Fruit fly (Drosophila melanogaster): Measurements from ENCODE around the gene kek4.

The kek4 gene

DNA sequence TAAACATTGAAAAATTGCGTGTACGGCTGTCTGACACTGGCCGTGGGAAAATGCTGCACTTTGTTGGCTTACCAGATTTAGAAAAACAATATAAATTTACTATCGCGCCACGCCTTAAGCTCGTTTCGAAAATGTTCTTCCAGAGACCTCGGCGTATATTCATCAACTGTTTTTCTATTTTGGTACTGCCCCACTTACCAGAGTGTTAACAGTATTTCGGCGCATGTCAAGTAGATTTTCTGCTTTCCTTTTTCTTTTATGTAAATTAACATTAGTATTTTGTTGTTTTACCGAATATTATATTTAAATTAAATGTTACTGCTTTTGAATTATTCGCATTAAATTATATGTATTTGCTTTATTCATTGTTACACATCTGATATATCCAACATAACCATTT, at the start of gene kek4:
TSS of gene kek4 (minus strand) at position 341 of the 400 bp plus-strand sequence.
- no peak for TF ChIP-seq spab (GFP tag; optimal IDR thresholded peaks at IDR 0.05)
- TF ChIP-seq CG8119 (GFP tag; IDR thresholded peaks at IDR 0.05), result no peak
- TF ChIP-seq dsx (GFP tag; optimal IDR thresholded peaks at IDR 0.05; ENCODE audit: poor library complexity, severe bottlenecking), result no peak
- no peak for TF ChIP-seq CG11762 (GFP tag; optimal IDR thresholded peaks at IDR 0.05; ENCODE audit: insufficient read depth)
- no peak for TF ChIP-seq CG8319 (GFP tag; optimal IDR thresholded peaks at IDR 0.05)
- TF ChIP-seq CG8632 (GFP tag; optimal IDR thresholded peaks at IDR 0.05), result no peak

DNA sequence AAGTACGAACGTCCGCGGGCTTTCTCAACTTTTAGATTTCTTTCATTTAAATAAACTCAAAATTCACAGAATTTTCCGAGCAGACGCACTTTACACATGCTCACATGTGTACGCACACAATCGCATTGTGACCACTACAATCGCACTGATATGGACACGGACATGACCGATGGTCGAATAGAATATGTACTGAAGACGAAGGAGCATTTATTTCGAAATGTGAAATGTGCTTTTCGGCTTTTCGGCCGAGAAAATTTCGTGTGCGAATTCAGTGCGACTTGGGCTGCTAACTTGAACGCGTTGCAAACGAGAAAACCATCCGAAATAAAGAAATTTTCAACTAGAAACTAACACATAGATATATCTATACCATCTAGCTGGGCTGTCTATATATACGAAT, 45.6 kb upstream of the kek4 start, which contains the start of gene CG44085:
TSS of gene CG44085 (plus strand) at position 269 of the 400 bp plus-strand sequence.
- TF ChIP-seq lz (GFP tag; optimal IDR thresholded peaks at IDR 0.05) (no peak), achi (GFP tag; optimal IDR thresholded peaks at IDR 0.05) (no peak), CG6163 (GFP tag; IDR thresholded peaks at IDR 0.05) (no peak), Lpt (GFP tag; optimal IDR thresholded peaks at IDR 0.05) (no peak), CG6792 (GFP tag; optimal IDR thresholded peaks at IDR 0.05) (no peak), CG8119 (GFP tag; IDR thresholded peaks at IDR 0.05) (no peak), Ets96B (tag; optimal IDR thresholded peaks at IDR 0.05) (no peak), CG8319 (GFP tag; optimal IDR thresholded peaks at IDR 0.05) (no peak), CG16779 (tag; optimal IDR thresholded peaks at IDR 0.05) (no peak), topi (GFP tag; optimal IDR thresholded peaks at IDR 0.05) (no peak), CG6808 (GFP tag; optimal IDR thresholded peaks at IDR 0.05) (no peak), eg (GFP tag; IDR thresholded peaks at IDR 0.05) (no peak), Sox14 (GFP tag; optimal IDR thresholded peaks at IDR 0.05) (no peak), CG11902 (GFP tag; optimal IDR thresholded peaks at IDR 0.05) (no peak), Eip78C (GFP tag) (no peak), CG10631 (GFP tag; optimal IDR thresholded peaks at IDR 0.05) (no peak)

DNA sequence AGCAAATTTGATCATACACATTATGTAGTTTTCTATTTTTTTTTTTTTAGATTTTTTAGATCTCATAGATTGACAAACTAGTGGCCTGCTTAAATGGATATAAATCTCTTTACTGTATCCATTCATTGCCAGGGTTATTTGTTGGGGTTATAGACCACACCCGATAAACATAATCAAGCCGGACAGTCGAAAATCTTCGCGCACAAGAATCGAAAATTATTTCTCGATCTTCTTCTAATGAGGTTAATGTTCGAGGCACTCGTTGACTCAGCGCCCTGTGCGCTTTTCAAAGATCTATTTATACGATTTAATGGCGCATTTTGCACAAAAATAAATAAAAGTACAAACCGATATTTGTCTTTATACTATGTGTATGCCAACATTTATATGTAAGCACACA, 44.5 kb upstream of the kek4 start, which contains the start of gene CG31730:
TSS of gene CG31730 (minus strand) at position 101 of the 400 bp plus-strand sequence.
- TF ChIP-seq eg (GFP tag; IDR thresholded peaks at IDR 0.05), result no peak
- TF ChIP-seq fkh (GFP tag; optimal IDR thresholded peaks at IDR 0.05), result no peak
- no peak for TF ChIP-seq Gug (GFP tag; IDR thresholded peaks at IDR 0.05)
- no peak for TF ChIP-seq topi (GFP tag; optimal IDR thresholded peaks at IDR 0.05)
- TF ChIP-seq CG10669 (GFP tag; optimal IDR thresholded peaks at IDR 0.05), result no peak
- no peak for TF ChIP-seq Smox (GFP tag; optimal IDR thresholded peaks at IDR 0.05)
- no peak for TF ChIP-seq Hr39 (GFP tag; optimal IDR thresholded peaks at IDR 0.05)

DNA sequence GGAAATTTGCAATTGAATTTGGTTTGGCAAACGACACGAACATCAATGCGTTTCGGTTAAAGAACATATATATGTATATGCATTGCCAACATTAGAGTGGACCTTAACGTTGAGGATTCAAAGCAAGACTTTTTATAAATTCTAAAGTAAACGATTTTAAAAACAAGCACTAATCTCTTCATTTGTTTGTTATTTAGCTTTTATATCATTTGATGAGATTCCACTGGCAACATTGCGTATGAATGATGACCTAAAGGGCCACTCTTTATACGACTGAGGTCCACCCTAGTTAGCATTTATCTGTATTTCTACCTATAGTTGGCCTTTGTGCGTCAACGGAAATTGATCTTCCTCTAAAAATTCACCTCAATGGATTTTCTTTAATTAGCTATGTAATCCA, 43.6 kb upstream of the kek4 start:
- TF ChIP-seq cyc (GFP tag; optimal IDR thresholded peaks at IDR 0.05) (no peak), topi (GFP tag; optimal IDR thresholded peaks at IDR 0.05) (no peak), Blimp-1 (GFP tag; optimal IDR thresholded peaks at IDR 0.05) (no peak), CG31627 (GFP tag; optimal IDR thresholded peaks at IDR 0.05) (no peak), CG10631 (GFP tag; optimal IDR thresholded peaks at IDR 0.05) (peak; percentile 21), CG6808 (GFP tag; optimal IDR thresholded peaks at IDR 0.05) (no peak), CG11902 (GFP tag; optimal IDR thresholded peaks at IDR 0.05) (no peak), Ets21C (GFP tag; optimal IDR thresholded peaks at IDR 0.05) (no peak), CG4318 (GFP tag; optimal IDR thresholded peaks at IDR 0.05) (no peak), ss (GFP tag; optimal IDR thresholded peaks at IDR 0.05) (no peak), lz (GFP tag; optimal IDR thresholded peaks at IDR 0.05) (no peak), fkh (GFP tag; optimal IDR thresholded peaks at IDR 0.05) (no peak), Hr4 (GFP tag; optimal IDR thresholded peaks at IDR 0.05) (peak; percentile 29), net (GFP tag; optimal IDR thresholded peaks at IDR 0.05) (peak; percentile 22), Sox102F (GFP tag; optimal IDR thresholded peaks at IDR 0.05) (no peak), CG10669 (GFP tag; optimal IDR thresholded peaks at IDR 0.05) (no peak), CG6792 (GFP tag; optimal IDR thresholded peaks at IDR 0.05) (no peak), CG3032 (tag; optimal IDR thresholded peaks at IDR 0.05) (no peak), CG6276 (GFP tag; optimal IDR thresholded peaks at IDR 0.05) (peak; percentile 52), spab (GFP tag; optimal IDR thresholded peaks at IDR 0.05) (no peak), CG34406 (GFP tag; optimal IDR thresholded peaks at IDR 0.05) (no peak), CG7368 (GFP tag; optimal IDR thresholded peaks at IDR 0.05) (no peak), salr (GFP tag; optimal IDR thresholded peaks at IDR 0.05) (no peak), fd85E (GFP tag; optimal IDR thresholded peaks at IDR 0.05) (no peak), CG8632 (GFP tag; optimal IDR thresholded peaks at IDR 0.05) (no peak), Sox14 (GFP tag; optimal IDR thresholded peaks at IDR 0.05) (no peak), CG1621 (tag; optimal IDR thresholded peaks at IDR 0.05) (no peak), Eip75B (GFP tag; optimal IDR thresholded peaks at IDR 0.05) (no peak), acj6 (GFP tag; optimal IDR thresholded peaks at IDR 0.05) (no peak), CG9139 (GFP tag; optimal IDR thresholded peaks at IDR 0.05) (no peak), CG8119 (GFP tag; IDR thresholded peaks at IDR 0.05) (peak; percentile 60; the same call in 2 of the 3 replicates), CG11762 (GFP tag; optimal IDR thresholded peaks at IDR 0.05; ENCODE audit: insufficient read depth) (no peak)

Measured in whole organism, prepupa.